Fruit fly (Drosophila melanogaster) whole organism, prepupa: ENCODE results near the gene Ir94g.

ENCODE experiments used
- Blimp-1 ChIP-seq: fragments of 200-800 bp; sonication (Bioruptor generic); optimal IDR thresholded peaks from 3 replicates; lab custom pipeline; 2017; ENCODE audit warnings: missing biosample characterization, missing genetic modification characterization, mild to moderate bottlenecking, moderate library complexity, missing genetic modification reagents
- CG10669 ChIP-seq: fragments of 200-800 bp; sonication (Bioruptor generic); optimal IDR thresholded peaks from 3 replicates; lab custom pipeline; 2018; ENCODE audit warnings: missing biosample characterization, mild to moderate bottlenecking, missing genetic modification characterization, moderate library complexity
- CG11294 ChIP-seq: fragments of 200-800 bp; sonication (Bioruptor generic); IDR thresholded peaks from 2 replicates; pipeline ENCODE4 v1.3.6; 2022; ENCODE audit warnings: missing biosample characterization, missing genetic modification characterization
- CG11762 ChIP-seq: fragments of 200-800 bp; sonication (Bioruptor generic); optimal IDR thresholded peaks from 3 replicates; lab custom pipeline; 2016; ENCODE audit warnings: missing biosample characterization, missing genetic modification characterization; ENCODE audit not compliant: insufficient read depth
- CG11902 ChIP-seq: fragments of 200-800 bp; sonication (Bioruptor generic); optimal IDR thresholded peaks from 3 replicates; lab custom pipeline; 2016; ENCODE audit warnings: missing biosample characterization, missing genetic modification characterization
- CG15336 ChIP-seq: fragments of 200-800 bp; sonication (Bioruptor generic); IDR thresholded peaks from 2 replicates; pipeline ENCODE4 v1.3.6; 2022; ENCODE audit warnings: missing biosample characterization, missing genetic modification characterization
- CG32006 ChIP-seq: fragments of 200-800 bp; sonication (Bioruptor generic); optimal IDR thresholded peaks from 3 replicates; lab custom pipeline; 2017; ENCODE audit warnings: missing biosample characterization, mild to moderate bottlenecking, missing genetic modification characterization
- CG34406 ChIP-seq: fragments of 200-800 bp; sonication (Bioruptor generic); optimal IDR thresholded peaks from 3 replicates; lab custom pipeline; 2016; ENCODE audit warnings: missing biosample characterization, missing genetic modification characterization
- CG3919 ChIP-seq: fragments of 200-800 bp; sonication (Bioruptor generic); optimal IDR thresholded peaks from 3 replicates; lab custom pipeline; 2016; ENCODE audit warnings: missing biosample characterization, missing genetic modification characterization
- CG4318 ChIP-seq: fragments of 200-800 bp; sonication (Bioruptor generic); optimal IDR thresholded peaks from 3 replicates; lab custom pipeline; 2017; ENCODE audit warnings: missing biosample characterization, mild to moderate bottlenecking, missing genetic modification characterization
- CG6276 ChIP-seq: fragments of 200-800 bp; sonication (Bioruptor generic); optimal IDR thresholded peaks from 2 replicates; lab custom pipeline; 2017; ENCODE audit warnings: missing biosample characterization, mild to moderate bottlenecking, missing genetic modification characterization
- CG6792 ChIP-seq: fragments of 200-800 bp; sonication (Bioruptor generic); optimal IDR thresholded peaks from 3 replicates; lab custom pipeline; 2016; ENCODE audit warnings: missing biosample characterization, missing genetic modification characterization
- CG6808 ChIP-seq: fragments of 200-800 bp; sonication (Bioruptor generic); optimal IDR thresholded peaks from 3 replicates; lab custom pipeline; 2017; ENCODE audit warnings: missing biosample characterization, missing genetic modification characterization, mild to moderate bottlenecking, moderate library complexity, missing genetic modification reagents
- CG8119 ChIP-seq: fragments of 200-800 bp; sonication (Bioruptor generic); IDR thresholded peaks from 3 replicates; pipeline ENCODE4 v1.3.6; 2022; ENCODE audit warnings: missing biosample characterization, missing genetic modification characterization
- CG8319 ChIP-seq: fragments of 200-800 bp; sonication (Bioruptor generic); optimal IDR thresholded peaks from 3 replicates; lab custom pipeline; 2016; ENCODE audit warnings: missing biosample characterization, missing genetic modification characterization
- CG9139 ChIP-seq: fragments of 200-800 bp; sonication (Bioruptor generic); optimal IDR thresholded peaks from 3 replicates; lab custom pipeline; 2017; ENCODE audit warnings: missing biosample characterization, mild to moderate bottlenecking, missing genetic modification characterization
- Eip75B ChIP-seq: fragments of 200-800 bp; sonication (Bioruptor generic); optimal IDR thresholded peaks from 3 replicates; lab custom pipeline; 2016; ENCODE audit warnings: missing biosample characterization, missing genetic modification characterization
- Eip78C ChIP-seq: fragments of 200-800 bp; sonication (Bioruptor generic); peaks from one replicate; lab custom pipeline; 2016; ENCODE audit warnings: missing biosample characterization, missing genetic modification characterization
- Hr38 ChIP-seq: sonication (Bioruptor generic); optimal IDR thresholded peaks from 2 replicates; lab custom pipeline; 2016; ENCODE audit warnings: missing biosample characterization, missing genetic modification characterization
- Hr39 ChIP-seq: fragments of 200-800 bp; sonication (Bioruptor generic); optimal IDR thresholded peaks from 2 replicates; lab custom pipeline; 2016; ENCODE audit warnings: missing biosample characterization, missing genetic modification characterization
- Hr4 ChIP-seq: fragments of 200-800 bp; sonication (Bioruptor generic); optimal IDR thresholded peaks from 3 replicates; lab custom pipeline; 2016; ENCODE audit warnings: missing biosample characterization, missing genetic modification characterization
- Lpt ChIP-seq: fragments of 200-800 bp; sonication (Bioruptor generic); optimal IDR thresholded peaks from 3 replicates; lab custom pipeline; 2016; ENCODE audit warnings: missing biosample characterization, missing genetic modification characterization
- OdsH ChIP-seq: fragments of 200-800 bp; sonication (Bioruptor generic); optimal IDR thresholded peaks from 3 replicates; lab custom pipeline; 2016; ENCODE audit warnings: missing biosample characterization, missing genetic modification characterization
- Smox ChIP-seq: fragments of 200-800 bp; sonication (Bioruptor generic); optimal IDR thresholded peaks from 3 replicates; lab custom pipeline; 2016; ENCODE audit warnings: missing biosample characterization, missing genetic modification characterization
- Sox102F ChIP-seq: fragments of 200-800 bp; sonication (Bioruptor generic); optimal IDR thresholded peaks from 2 replicates; lab custom pipeline; 2016; ENCODE audit warnings: missing biosample characterization, mild to moderate bottlenecking, missing genetic modification characterization
- achi ChIP-seq: fragments of 200-800 bp; sonication (Bioruptor generic); optimal IDR thresholded peaks from 3 replicates; lab custom pipeline; 2016; ENCODE audit warnings: missing biosample characterization, missing genetic modification characterization
- cyc ChIP-seq: fragments of 200-800 bp; sonication (Bioruptor generic); optimal IDR thresholded peaks from 3 replicates; lab custom pipeline; 2016; ENCODE audit warnings: missing biosample characterization, missing genetic modification characterization
- eg ChIP-seq: fragments of 200-800 bp; sonication (Bioruptor generic); IDR thresholded peaks from 3 replicates; pipeline ENCODE4 v1.3.6; 2022; ENCODE audit warnings: missing biosample characterization, missing genetic modification characterization
- esn ChIP-seq: fragments of 200-800 bp; sonication (Bioruptor generic); optimal IDR thresholded peaks from 2 replicates; lab custom pipeline; 2016; ENCODE audit warnings: missing biosample characterization, mild to moderate bottlenecking, missing genetic modification characterization, moderate library complexity
- fkh ChIP-seq: fragments of 200-800 bp; sonication (Bioruptor generic); optimal IDR thresholded peaks from 3 replicates; lab custom pipeline; 2017; ENCODE audit warnings: missing biosample characterization, mild to moderate bottlenecking, missing genetic modification characterization, moderate library complexity
- lz ChIP-seq: fragments of 200-800 bp; sonication (Bioruptor generic); optimal IDR thresholded peaks from 3 replicates; lab custom pipeline; 2016; ENCODE audit warnings: missing biosample characterization, missing genetic modification characterization
- salr ChIP-seq, 2 experiments: fragments of 200-800 bp; sonication (Bioruptor generic); optimal IDR thresholded peaks; 3 replicates each; lab custom pipeline; 2016 to 2018; ENCODE audit warnings: missing biosample characterization in 2 of 2, missing genetic modification characterization in 2 of 2, mild to moderate bottlenecking in 1 of 2
- spab ChIP-seq: fragments of 200-800 bp; sonication (Bioruptor generic); optimal IDR thresholded peaks from 2 replicates; lab custom pipeline; 2017; ENCODE audit warnings: missing biosample characterization, mild to moderate bottlenecking, missing genetic modification characterization, missing genetic modification reagents
- ss ChIP-seq, 2 experiments: fragments of 200-800 bp; sonication (Bioruptor generic); optimal IDR thresholded peaks; 2 replicates in 1 of 2; 3 replicates in 1 of 2; lab custom pipeline; 2017 to 2018; ENCODE audit warnings: mild to moderate bottlenecking in 2 of 2, missing biosample characterization in 2 of 2, missing genetic modification characterization in 2 of 2, moderate library complexity in 1 of 2
- svp ChIP-seq: fragments of 200-800 bp; sonication (Bioruptor generic); peaks from one replicate; lab custom pipeline; 2016; ENCODE audit warnings: missing biosample characterization, missing genetic modification characterization
- topi ChIP-seq: fragments of 200-800 bp; sonication (Bioruptor generic); optimal IDR thresholded peaks from 3 replicates; lab custom pipeline; 2016; ENCODE audit warnings: missing biosample characterization, missing genetic modification characterization

Gene Ir94g

DNA sequence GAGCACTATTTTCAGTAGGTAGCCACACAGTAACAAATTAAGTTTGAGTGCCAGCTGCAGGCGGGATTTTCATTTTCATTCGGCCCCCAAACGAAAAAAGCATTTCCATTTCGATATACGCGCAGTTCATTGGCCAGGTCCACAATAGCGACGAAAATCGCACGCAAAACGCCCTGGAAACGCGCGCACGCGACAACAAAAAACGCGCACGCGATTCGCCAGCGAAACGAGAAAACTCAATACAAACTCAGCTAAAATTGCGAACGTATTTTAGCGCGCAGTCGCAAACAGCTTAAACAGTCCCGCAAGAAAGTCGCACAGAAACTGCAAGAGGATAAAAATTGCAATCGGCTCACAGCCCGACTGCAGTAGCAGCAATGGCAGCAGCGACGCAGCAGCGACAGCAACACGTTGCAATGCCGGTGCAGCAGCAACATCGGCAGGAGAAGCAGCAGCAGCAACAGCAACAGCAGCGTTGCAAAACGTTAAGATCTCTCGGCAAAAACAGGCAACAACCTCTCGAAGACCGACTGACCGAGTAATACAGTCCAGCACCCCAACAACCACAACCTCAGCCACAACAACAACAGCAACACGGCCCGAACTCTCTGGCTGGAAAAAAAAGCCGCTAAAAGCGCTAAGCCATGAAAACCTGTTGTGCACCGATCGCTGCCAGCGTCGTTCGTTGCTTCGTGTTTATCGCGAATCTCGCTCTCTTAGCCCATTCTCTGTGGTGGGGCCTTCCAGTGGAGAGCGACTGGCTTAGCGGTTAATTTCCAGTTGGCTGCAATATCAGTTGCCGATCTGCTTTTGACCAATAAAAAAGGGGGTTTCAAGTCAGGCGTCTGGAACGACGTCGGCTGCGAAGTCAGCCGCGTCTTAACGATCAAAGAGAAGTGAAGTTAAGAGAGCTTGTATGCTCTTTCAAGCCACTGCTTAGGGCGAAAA, 11.4 kb upstream of the Ir94g start, which contains the start of gene CG4374 (continued):
- TF ChIP-seq spab (GFP tag; lab: Kevin White, UChicago) (no peak), cyc (GFP tag; lab: Kevin White, UChicago) (no peak), CG11762 (GFP tag; lab: Kevin White, UChicago) (no peak), CG4318 (GFP tag; lab: Kevin White, UChicago) (no peak), lz (no peak), CG6808 (GFP tag; lab: Kevin White, UChicago) (no peak), CG11294 (no peak), CG9139 (GFP tag; lab: Kevin White, UChicago) (peak; percentile 14), Lpt (GFP tag; lab: Kevin White, UChicago) (peak; percentile 34), Hr39 (GFP tag; lab: Kevin White, UChicago) (no peak), eg (GFP tag; lab: Robert Waterston, UW) (0 out of 3 replicates have a peak, but pooled peaks have one; percentile 12), CG11902 (no peak), CG10669 (no peak), achi (GFP tag; lab: Kevin White, UChicago) (no peak), CG32006 (no peak), Smox (GFP tag; lab: Kevin White, UChicago) (no peak), CG8319 (no peak)

DNA sequence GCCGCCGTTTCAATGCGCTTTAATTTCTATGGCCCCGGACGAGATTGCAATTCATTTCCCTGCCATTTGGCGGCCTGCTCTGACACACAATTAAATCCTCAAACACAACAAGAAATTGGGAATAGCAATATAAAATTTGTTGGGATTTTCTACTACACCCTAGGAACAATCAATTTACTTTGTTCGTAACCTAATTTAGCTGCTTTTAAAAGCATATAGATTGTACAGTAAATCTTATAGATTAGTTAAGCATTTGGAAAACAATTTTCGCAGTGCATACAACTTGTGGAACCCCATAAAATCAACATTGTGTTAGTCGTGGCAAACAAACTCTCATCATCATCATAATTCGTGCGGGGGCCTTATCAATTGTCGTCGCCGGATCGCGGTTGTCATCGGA, 7.6 kb upstream of the Ir94g start:
- peak; percentile 6 for TF ChIP-seq CG6276 (GFP tag; lab: Kevin White, UChicago)
- 0 out of 3 replicates have a peak, but pooled peaks have one; percentile 17 for TF ChIP-seq eg (GFP tag; lab: Robert Waterston, UW)
- no peak for TF ChIP-seq fkh (GFP tag; lab: Kevin White, UChicago)
- TF ChIP-seq esn (GFP tag; lab: Kevin White, UChicago), result no peak
- TF ChIP-seq Eip75B (GFP tag; lab: Kevin White, UChicago), result no peak
- peak; percentile 47 for TF ChIP-seq CG15336 (GFP tag; lab: Robert Waterston, UW)
- TF ChIP-seq CG4318 (GFP tag; lab: Kevin White, UChicago), result peak; percentile 26
- TF ChIP-seq Hr4, result peak; percentile 65
- no peak for TF ChIP-seq Sox102F (GFP tag; lab: Kevin White, UChicago)
- 0 out of 3 replicates have a peak, but pooled peaks have one; percentile 23 for TF ChIP-seq CG8119
- TF ChIP-seq CG32006, result peak; percentile 63
- TF ChIP-seq salr (GFP tag; optimal IDR thresholded peaks at IDR 0.05; lab: Kevin White, UChicago), result peak in 1 of 2 experiments; percentile 8
- no peak for TF ChIP-seq ss (GFP tag; optimal IDR thresholded peaks at IDR 0.05; lab: Kevin White, UChicago)
- TF ChIP-seq, all 60 proteins: peak for 8

DNA sequence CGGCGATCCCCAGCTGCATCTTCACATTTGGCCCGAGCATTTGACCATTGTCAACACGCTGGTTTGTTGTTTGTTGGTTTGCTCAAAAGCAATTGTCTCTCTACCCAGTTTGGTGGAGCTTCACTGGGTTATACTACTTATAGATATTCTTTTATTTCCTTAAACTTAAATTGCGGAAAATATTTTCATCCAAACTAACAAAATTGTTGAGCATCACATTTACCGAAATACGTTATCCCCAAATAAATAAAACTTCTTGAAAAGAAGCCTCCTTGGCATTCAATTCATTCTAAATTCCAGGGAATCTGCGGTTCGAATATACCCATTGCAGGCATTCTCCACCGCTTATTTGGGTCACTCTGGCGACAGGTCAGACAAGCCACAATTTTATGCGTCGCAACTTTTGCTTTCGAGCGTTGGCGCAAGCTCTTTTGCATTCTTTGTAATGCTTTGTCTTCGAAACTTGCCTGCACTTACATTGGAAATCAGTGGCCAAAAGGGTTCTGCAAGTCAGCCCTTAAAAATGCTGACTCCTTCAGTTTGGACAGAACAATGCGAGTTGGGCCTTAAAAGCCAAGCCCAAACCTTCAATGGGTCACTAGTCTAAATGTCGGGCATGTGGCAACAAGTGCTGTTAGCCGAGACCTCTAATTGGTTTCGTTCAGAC, 2.3 kb upstream of the Ir94g start, which contains the start of gene Ir94f:
Gene Ir94f, plus strand, starts transcription at position 617 of the 667 bp plus-strand sequence.
- no peak for TF ChIP-seq cyc (GFP tag; lab: Kevin White, UChicago)
- no peak for TF ChIP-seq OdsH (GFP tag; lab: Kevin White, UChicago)
- peak; percentile 21 for TF ChIP-seq CG34406 (GFP tag; lab: Kevin White, UChicago)
- no peak for TF ChIP-seq Hr38 (GFP tag; lab: Kevin White, UChicago)
- TF ChIP-seq CG11762 (GFP tag; lab: Kevin White, UChicago), result no peak
- peak; percentile 77 for TF ChIP-seq Eip78C (GFP tag; lab: Kevin White, UChicago)
- TF ChIP-seq CG6792 (GFP tag; lab: Kevin White, UChicago), result peak; percentile 14
- peak; percentile 45 for TF ChIP-seq esn (GFP tag; lab: Kevin White, UChicago)
- no peak for TF ChIP-seq CG8319
- peak; percentile 25 for TF ChIP-seq Eip75B (GFP tag; lab: Kevin White, UChicago)
- no peak for TF ChIP-seq ss (GFP tag; optimal IDR thresholded peaks at IDR 0.05; lab: Kevin White, UChicago)
- no peak for TF ChIP-seq CG3919 (GFP tag; lab: Kevin White, UChicago)
- peak; percentile 68 for TF ChIP-seq svp (GFP tag; lab: Kevin White, UChicago)
- TF ChIP-seq Blimp-1, result peak; percentile 24
- TF ChIP-seq topi (GFP tag; lab: Kevin White, UChicago), result peak; percentile 32
- TF ChIP-seq achi (GFP tag; lab: Kevin White, UChicago), result no peak
